Fruit fly (Drosophila melanogaster): ENCODE results near the gene CG11588.

dm6 chr3L:11944752-11945151 is 23.4 kb downstream of the CG11588 start, which contains the start of gene CG5883:
- TF ChIP-seq CG10348 (GFP tag; IDR thresholded peaks at IDR 0.05) = no peak
- no peak for TF ChIP-seq EcR (GFP tag; optimal IDR thresholded peaks at IDR 0.05)
- no peak for TF ChIP-seq CG8301 (tag; optimal IDR thresholded peaks at IDR 0.05)
- TF ChIP-seq CG8159 (tag; optimal IDR thresholded peaks at IDR 0.05) = no peak
- TF ChIP-seq CG9948 (tag; optimal IDR thresholded peaks at IDR 0.05) = no peak
- no peak for TF ChIP-seq fd96Ca (GFP tag; IDR thresholded peaks at IDR 0.05)
- no peak for TF ChIP-seq CG14655 (GFP tag; optimal IDR thresholded peaks at IDR 0.05)
- no peak for TF ChIP-seq Pif1A (GFP tag; optimal IDR thresholded peaks at IDR 0.05)

Data from whole organism, pupa.